Fruit fly (Drosophila melanogaster) whole organism, embryonic: ENCODE results near the gene zfh2.
A peak's percentile ranks its signal among the peaks of the same experiment; 100 is the strongest.

Source experiments
- Asciz ChIP-seq: fragments of 200-800 bp; sonication (Bioruptor generic); optimal IDR thresholded peaks from 2 replicates; lab custom pipeline; 2017; ENCODE audit warnings: missing biosample characterization, mild to moderate bottlenecking, missing genetic modification characterization, missing genetic modification reagents
- Atf6 ChIP-seq: fragments of 200-800 bp; sonication (Bioruptor generic); IDR thresholded peaks from 2 replicates; pipeline ENCODE4 v1.3.6; 2022; ENCODE audit warnings: missing biosample characterization, missing genetic modification characterization
- Bgb ChIP-seq: fragments of 200-800 bp; sonication (Bioruptor generic); IDR thresholded peaks from 2 replicates; pipeline ENCODE4 v1.3.6; 2022; ENCODE audit warnings: missing biosample characterization, missing genetic modification characterization; ENCODE audit not compliant: partially characterized antibody
- CG1024 ChIP-seq: fragments of 200-800 bp; sonication (Bioruptor generic); IDR thresholded peaks from 2 replicates; pipeline ENCODE4 v1.3.6; 2022; ENCODE audit warnings: missing biosample characterization, missing genetic modification characterization
- CG11504 ChIP-seq: fragments of 200-800 bp; sonication (Bioruptor generic); optimal IDR thresholded peaks from 3 replicates; lab custom pipeline; 2019; ENCODE audit warnings: missing biosample characterization, mild to moderate bottlenecking, missing genetic modification characterization, moderate library complexity
- CG14710 ChIP-seq: fragments of 200-800 bp; sonication (Bioruptor generic); optimal IDR thresholded peaks from 3 replicates; lab custom pipeline; 2019; ENCODE audit warnings: missing biosample characterization, mild to moderate bottlenecking, missing genetic modification characterization, moderate library complexity
- CG15073 ChIP-seq: fragments of 200-800 bp; sonication (Bioruptor generic); optimal IDR thresholded peaks from 2 replicates; lab custom pipeline; 2016; ENCODE audit warnings: missing biosample characterization, missing genetic modification characterization
- CG16813 ChIP-seq: fragments of 200-800 bp; sonication (Bioruptor generic); IDR thresholded peaks from 3 replicates; pipeline ENCODE4 v1.3.6; 2022; ENCODE audit warnings: missing biosample characterization, missing genetic modification characterization; ENCODE audit not compliant: partially characterized antibody
- CG17328 ChIP-seq: fragments of 200-800 bp; sonication (Bioruptor generic); IDR thresholded peaks from 2 replicates; pipeline ENCODE4 v1.3.6; 2022; ENCODE audit warnings: missing biosample characterization, missing genetic modification characterization
- CG17568 ChIP-seq: fragments of 200-800 bp; sonication (Bioruptor generic); optimal IDR thresholded peaks from 2 replicates; lab custom pipeline; 2018; ENCODE audit warnings: missing biosample characterization, mild to moderate bottlenecking, missing genetic modification characterization, moderate library complexity
- CG2129 ChIP-seq: fragments of 200-800 bp; sonication (Bioruptor generic); IDR thresholded peaks from 2 replicates; pipeline ENCODE4 v1.3.6; 2022; ENCODE audit warnings: missing biosample characterization, missing genetic modification characterization; ENCODE audit not compliant: partially characterized antibody
- CG2199 ChIP-seq: fragments of 200-800 bp; sonication (Bioruptor generic); IDR thresholded peaks from 3 replicates; pipeline ENCODE4 v1.3.6; 2022; ENCODE audit warnings: missing biosample characterization, missing genetic modification characterization
- CG2875 ChIP-seq: fragments of 200-800 bp; sonication (Bioruptor generic); optimal IDR thresholded peaks from 2 replicates; lab custom pipeline; 2017; ENCODE audit warnings: missing biosample characterization, mild to moderate bottlenecking, missing genetic modification characterization, missing genetic modification reagents
- CG3163 ChIP-seq: fragments of 200-800 bp; sonication (Bioruptor generic); optimal IDR thresholded peaks from 3 replicates; lab custom pipeline; 2016; ENCODE audit warnings: missing biosample characterization, missing genetic modification characterization
- CG6175 ChIP-seq: fragments of 200-800 bp; sonication (Bioruptor generic); IDR thresholded peaks from 3 replicates; pipeline ENCODE4 v1.3.6; 2022; ENCODE audit warnings: missing biosample characterization, missing genetic modification characterization
- CG6654 ChIP-seq: fragments of 200-800 bp; sonication (Bioruptor generic); optimal IDR thresholded peaks from 2 replicates; lab custom pipeline; 2017; ENCODE audit warnings: missing biosample characterization, mild to moderate bottlenecking, missing genetic modification characterization
- CG7987 ChIP-seq: fragments of 200-800 bp; sonication (Bioruptor generic); optimal IDR thresholded peaks from 2 replicates; lab custom pipeline; 2018; ENCODE audit warnings: missing biosample characterization, mild to moderate bottlenecking, missing genetic modification characterization, moderate library complexity
- CG8290 ChIP-seq, 3 experiments: fragments of 200-800 bp; sonication (Bioruptor generic); optimal IDR thresholded peaks; 2 replicates each; lab custom pipeline; 2016 to 2019; ENCODE audit warnings: missing biosample characterization in 3 of 3, missing genetic modification characterization in 3 of 3, mild to moderate bottlenecking in 2 of 3, moderate library complexity in 1 of 3
- CHES-1-like ChIP-seq: fragments of 200-800 bp; sonication (Bioruptor generic); optimal IDR thresholded peaks from 2 replicates; lab custom pipeline; 2016; ENCODE audit warnings: missing biosample characterization, missing genetic modification characterization
- CTCF ChIP-seq: fragments of 200-800 bp; sonication (Bioruptor generic); optimal IDR thresholded peaks from 2 replicates; lab custom pipeline; 2017; ENCODE audit warnings: missing biosample characterization, mild to moderate bottlenecking, missing genetic modification characterization, moderate library complexity
- CoRest ChIP-seq: fragments of 200-800 bp; sonication (Bioruptor generic); optimal IDR thresholded peaks from 3 replicates; lab custom pipeline; 2018; ENCODE audit warnings: missing biosample characterization, mild to moderate bottlenecking, missing genetic modification characterization, moderate library complexity
- Dek ChIP-seq: fragments of 200-800 bp; sonication (Bioruptor generic); optimal IDR thresholded peaks from 3 replicates; lab custom pipeline; 2019; ENCODE audit warnings: missing biosample characterization, mild to moderate bottlenecking, missing genetic modification characterization, moderate library complexity
- Dip2 ChIP-seq: fragments of 200-800 bp; sonication (Bioruptor generic); IDR thresholded peaks from 2 replicates; pipeline ENCODE4 v1.3.6; 2022; ENCODE audit warnings: missing biosample characterization, missing genetic modification characterization
- Ets97D ChIP-seq: fragments of 200-800 bp; sonication (Bioruptor generic); optimal IDR thresholded peaks from 3 replicates; lab custom pipeline; 2016; ENCODE audit warnings: missing biosample characterization, missing genetic modification characterization
- NC2α ChIP-seq: fragments of 200-800 bp; sonication (Bioruptor generic); optimal IDR thresholded peaks from 2 replicates; lab custom pipeline; 2016; ENCODE audit warnings: missing biosample characterization, missing genetic modification characterization
- Poxn ChIP-seq: fragments of 200-800 bp; sonication (Bioruptor generic); IDR thresholded peaks from 2 replicates; pipeline ENCODE4 v1.3.6; 2022; ENCODE audit warnings: missing biosample characterization, missing genetic modification characterization
- Sry-δ ChIP-seq: fragments of 200-800 bp; sonication (Bioruptor generic); optimal IDR thresholded peaks from 2 replicates; lab custom pipeline; 2016; ENCODE audit warnings: missing biosample characterization, missing genetic modification characterization
- abd-A ChIP-seq: fragments of 200-800 bp; sonication (Bioruptor generic); optimal IDR thresholded peaks from 3 replicates; lab custom pipeline; 2019; ENCODE audit warnings: missing biosample characterization, mild to moderate bottlenecking, missing genetic modification characterization, moderate library complexity
- ara ChIP-seq: fragments of 200-800 bp; sonication (Bioruptor generic); IDR thresholded peaks from 2 replicates; pipeline ENCODE4 v1.3.6; 2022; ENCODE audit warnings: missing biosample characterization, missing genetic modification characterization
- bab2 ChIP-seq: fragments of 200-800 bp; sonication (Bioruptor generic); optimal IDR thresholded peaks from 2 replicates; lab custom pipeline; 2016; ENCODE audit warnings: missing biosample characterization, missing genetic modification characterization
- chinmo ChIP-seq: fragments of 200-800 bp; sonication (Bioruptor generic); IDR thresholded peaks from 4 replicates; pipeline ENCODE4 v1.3.6; 2022; ENCODE audit warnings: missing biosample characterization, missing genetic modification characterization; ENCODE audit not compliant: partially characterized antibody
- corto ChIP-seq: fragments of 200-800 bp; sonication (Bioruptor generic); optimal IDR thresholded peaks from 2 replicates; lab custom pipeline; 2016; ENCODE audit warnings: missing biosample characterization, mild to moderate bottlenecking, missing genetic modification characterization, moderate library complexity
- eve ChIP-seq, 2 experiments: fragments of >200 bp; optimal IDR thresholded peaks; 2 replicates each; lab custom pipeline; 2017; ENCODE audit warnings: missing biosample characterization in 2 of 2, missing genetic modification characterization in 2 of 2
- eyg ChIP-seq: fragments of 200-800 bp; sonication (Bioruptor generic); optimal IDR thresholded peaks from 3 replicates; lab custom pipeline; 2016; ENCODE audit warnings: missing biosample characterization, missing genetic modification characterization
- kni ChIP-seq: fragments of 200-800 bp; sonication (Bioruptor generic); optimal IDR thresholded peaks from 3 replicates; lab custom pipeline; 2017; ENCODE audit warnings: mild to moderate bottlenecking, missing biosample characterization, missing genetic modification reagents, missing genetic modification characterization
- knrl ChIP-seq: fragments of 200-800 bp; sonication (Bioruptor generic); IDR thresholded peaks from 3 replicates; pipeline ENCODE4 v1.3.6; 2022; ENCODE audit warnings: missing biosample characterization, missing genetic modification characterization; ENCODE audit not compliant: partially characterized antibody
- nerfin-2 ChIP-seq: fragments of 200-800 bp; sonication (Bioruptor generic); IDR thresholded peaks from 2 replicates; pipeline ENCODE4 v1.3.6; 2022; ENCODE audit warnings: missing biosample characterization, missing genetic modification characterization; ENCODE audit not compliant: partially characterized antibody
- nom ChIP-seq: fragments of 200-800 bp; sonication (Bioruptor generic); optimal IDR thresholded peaks from 2 replicates; lab custom pipeline; 2017; ENCODE audit warnings: missing biosample characterization, missing genetic modification characterization, mild to moderate bottlenecking, moderate library complexity, missing genetic modification reagents
- pzg ChIP-seq: fragments of 200-800 bp; sonication (Bioruptor generic); optimal IDR thresholded peaks from 3 replicates; lab custom pipeline; 2018; ENCODE audit warnings: missing biosample characterization, mild to moderate bottlenecking, missing genetic modification characterization, moderate library complexity
- rib ChIP-seq: fragments of 200-800 bp; sonication (Bioruptor generic); IDR thresholded peaks from 2 replicates; pipeline ENCODE4 v1.3.6; 2022; ENCODE audit warnings: missing biosample characterization, missing genetic modification characterization
- sens ChIP-seq: fragments of 200-800 bp; sonication (Bioruptor generic); peaks from one replicate; lab custom pipeline; 2016; ENCODE audit warnings: missing biosample characterization, missing genetic modification characterization
- slou ChIP-seq: fragments of 200-800 bp; sonication (Bioruptor generic); optimal IDR thresholded peaks from 3 replicates; lab custom pipeline; 2016; ENCODE audit warnings: missing biosample characterization, missing genetic modification characterization
- sna ChIP-seq: fragments of 200-800 bp; sonication (Bioruptor generic); IDR thresholded peaks from 2 replicates; pipeline ENCODE4 v1.3.6; 2022; ENCODE audit warnings: missing biosample characterization, missing genetic modification characterization; ENCODE audit not compliant: partially characterized antibody
- stc ChIP-seq: fragments of 200-800 bp; sonication (Bioruptor generic); IDR thresholded peaks from 2 replicates; pipeline ENCODE4 v1.3.6; 2022; ENCODE audit warnings: missing biosample characterization, missing genetic modification characterization
- sug ChIP-seq: fragments of 200-800 bp; optimal IDR thresholded peaks from 2 replicates; lab custom pipeline; 2019; ENCODE audit warnings: missing biosample characterization, mild to moderate bottlenecking, missing genetic modification characterization, moderate library complexity
- tio ChIP-seq: fragments of 200-800 bp; sonication (Bioruptor generic); optimal IDR thresholded peaks from 2 replicates; lab custom pipeline; 2017; ENCODE audit warnings: missing biosample characterization, missing genetic modification characterization, inconsistent platforms
- vnd ChIP-seq: fragments of 200-800 bp; sonication (Bioruptor generic); IDR thresholded peaks from 3 replicates; pipeline ENCODE4 v1.3.6; 2022; ENCODE audit warnings: missing biosample characterization, missing genetic modification characterization; ENCODE audit not compliant: partially characterized antibody

Gene zfh2

dm6 chr4:489561-489881 lies 12.1 kb upstream of the zfh2 start (continued):
- TF ChIP-seq CG17328 (GFP tag; lab: Robert Waterston, UW) = no peak
- TF ChIP-seq sug = peak; percentile 34
- TF ChIP-seq CG3163 (GFP tag; lab: Kevin White, UChicago) = no peak
- TF ChIP-seq Asciz (GFP tag; lab: Kevin White, UChicago) = peak; percentile 25
- 0 out of 2 replicates have a peak, but pooled peaks have one; percentile 1 for TF ChIP-seq Atf6 (GFP tag; lab: Robert Waterston, UW)
- TF ChIP-seq eyg (GFP tag; lab: Kevin White, UChicago) = peak; percentile 47
- TF ChIP-seq eve (GFP tag; optimal IDR thresholded peaks at IDR 0.05; lab: Kevin White, UChicago) = peak in 1 of 2 experiments; percentile 42
- peak; percentile 43 for TF ChIP-seq CoRest (tag; lab: Kevin White, UChicago)
- TF ChIP-seq CG7987 (GFP tag; lab: Kevin White, UChicago) = no peak
- TF ChIP-seq vnd (GFP tag; lab: Robert Waterston, UW) = no peak
- 0 out of 2 replicates have a peak, but pooled peaks have one; percentile 31 for TF ChIP-seq stc (GFP tag; lab: Robert Waterston, UW)
- no peak for TF ChIP-seq CG6654 (GFP tag; lab: Kevin White, UChicago)

- 0 out of 4 replicates have a peak, but pooled peaks have one; percentile 13 for TF ChIP-seq chinmo (GFP tag; lab: Robert Waterston, UW)
- TF ChIP-seq Bgb = peak; percentile 13; the same call in 1 of the 2 replicates
- TF ChIP-seq CTCF (GFP tag; lab: Kevin White, UChicago) = peak; percentile 66
- TF ChIP-seq corto = no peak
- TF ChIP-seq CG6175 (GFP tag; lab: Robert Waterston, UW) = no peak
- peak; percentile 97 for TF ChIP-seq CG2199 (GFP tag; lab: Robert Waterston, UW)
- peak; percentile 22 for TF ChIP-seq sens (GFP tag; lab: Kevin White, UChicago)
- no peak for TF ChIP-seq rib
- TF ChIP-seq nom (GFP tag; lab: Kevin White, UChicago) = peak; percentile 28
These were observed 11.5 kb upstream of the zfh2 start for dm6 chr4:490111-490510.

dm6 chr4:490760-491317 lies 10.8 kb upstream of the zfh2 start:
- TF ChIP-seq Poxn (no peak), abd-A (peak; percentile 16), NC2α (no peak), corto (no peak), Dek (no peak), CG8290 (GFP tag; optimal IDR thresholded peaks at IDR 0.05; lab: Kevin White, UChicago) (no peak), CG8290 (tag; optimal IDR thresholded peaks at IDR 0.05; lab: Kevin White, UChicago) (peak in 1 of 2 experiments; percentile 22), Sry-δ (peak; percentile 33), CG14710 (no peak), Ets97D (GFP tag; lab: Kevin White, UChicago) (no peak), nerfin-2 (no peak), slou (GFP tag; lab: Kevin White, UChicago) (no peak), CG2199 (GFP tag; lab: Robert Waterston, UW) (peak; percentile 91), sna (GFP tag; lab: Robert Waterston, UW) (no peak), Dip2 (GFP tag; lab: Robert Waterston, UW) (no peak), pzg (GFP tag; lab: Kevin White, UChicago) (no peak), ara (GFP tag; lab: Robert Waterston, UW) (no peak), CG11504 (tag; lab: Kevin White, UChicago) (no peak), CG2875 (GFP tag; lab: Kevin White, UChicago) (no peak), kni (no peak), CG15073 (GFP tag; lab: Kevin White, UChicago) (no peak), CG17568 (GFP tag; lab: Kevin White, UChicago) (no peak), tio (GFP tag; lab: Kevin White, UChicago) (no peak), CG2129 (GFP tag; lab: Robert Waterston, UW) (no peak; the same call in 1 of the 2 replicates), CHES-1-like (GFP tag; lab: Kevin White, UChicago) (no peak), knrl (GFP tag; lab: Robert Waterston, UW) (no peak), bab2 (GFP tag; lab: Kevin White, UChicago) (no peak), CG16813 (GFP tag; lab: Robert Waterston, UW) (no peak), CG1024 (GFP tag; lab: Robert Waterston, UW) (no peak)
